Fruit fly (Drosophila melanogaster) whole organism, pupa: Measurements from ENCODE around the gene Kaz-m1.

Experiments
- CG10348 ChIP-seq: fragments of 200-800 bp; sonication (Bioruptor generic); IDR thresholded peaks from 2 replicates; pipeline ENCODE4 v1.3.6; 2022; ENCODE audit warnings: missing biosample characterization, missing genetic modification characterization
- CG12605 ChIP-seq: fragments of 200-800 bp; sonication (Bioruptor generic); IDR thresholded peaks from 2 replicates; pipeline ENCODE4 v1.3.6; 2022; ENCODE audit warnings: missing biosample characterization, missing genetic modification characterization
- CG13204 ChIP-seq: fragments of 200-800 bp; sonication (Bioruptor generic); optimal IDR thresholded peaks from 2 replicates; lab custom pipeline; 2018; ENCODE audit warnings: missing biosample characterization, mild to moderate bottlenecking, missing genetic modification characterization, moderate library complexity
- CG14655 ChIP-seq: fragments of 200-800 bp; sonication (Bioruptor generic); optimal IDR thresholded peaks from 3 replicates; lab custom pipeline; 2017; ENCODE audit warnings: mild to moderate bottlenecking, missing biosample characterization, missing genetic modification reagents, missing genetic modification characterization
- CG15710 ChIP-seq: fragments of 200-800 bp; sonication (Bioruptor generic); optimal IDR thresholded peaks from 2 replicates; lab custom pipeline; 2018; ENCODE audit warnings: missing biosample characterization, mild to moderate bottlenecking, missing genetic modification characterization, moderate library complexity
- CG17806 ChIP-seq: fragments of 200-800 bp; sonication (Bioruptor generic); optimal IDR thresholded peaks from 2 replicates; lab custom pipeline; 2018; ENCODE audit warnings: missing biosample characterization, mild to moderate bottlenecking, missing genetic modification characterization, moderate library complexity
- CG32121 ChIP-seq: fragments of 200-800 bp; sonication (Bioruptor generic); IDR thresholded peaks from 2 replicates; pipeline ENCODE4 v1.3.6; 2022; ENCODE audit warnings: missing biosample characterization, missing genetic modification characterization
- CG34367 ChIP-seq: fragments of 200-800 bp; sonication (Bioruptor generic); optimal IDR thresholded peaks from 2 replicates; lab custom pipeline; 2018; ENCODE audit warnings: missing biosample characterization, mild to moderate bottlenecking, missing genetic modification characterization
- CG4496 ChIP-seq: fragments of 200-800 bp; sonication (Bioruptor generic); IDR thresholded peaks from 3 replicates; pipeline ENCODE4 v1.3.6; 2022; ENCODE audit warnings: missing biosample characterization, missing genetic modification characterization
- CG8159 ChIP-seq: fragments of 200-800 bp; sonication (Bioruptor generic); optimal IDR thresholded peaks from 3 replicates; lab custom pipeline; 2018; ENCODE audit warnings: missing biosample characterization, mild to moderate bottlenecking, missing genetic modification characterization, moderate library complexity
- CG8301 ChIP-seq: fragments of 200-800 bp; sonication (Bioruptor generic); optimal IDR thresholded peaks from 2 replicates; lab custom pipeline; 2018; ENCODE audit warnings: missing biosample characterization, mild to moderate bottlenecking, missing genetic modification characterization
- CG9948 ChIP-seq: fragments of 200-800 bp; sonication (Bioruptor generic); optimal IDR thresholded peaks from 2 replicates; lab custom pipeline; 2018; ENCODE audit warnings: missing biosample characterization, mild to moderate bottlenecking, missing genetic modification characterization, moderate library complexity
- D1 ChIP-seq: fragments of 200-800 bp; sonication (Bioruptor generic); optimal IDR thresholded peaks from 2 replicates; lab custom pipeline; 2018; ENCODE audit warnings: missing biosample characterization, mild to moderate bottlenecking, missing genetic modification characterization, moderate library complexity
- EcR ChIP-seq: fragments of 200-800 bp; sonication (Bioruptor generic); optimal IDR thresholded peaks from 3 replicates; lab custom pipeline; 2019; ENCODE audit warnings: missing biosample characterization, missing genetic modification characterization, mild to moderate bottlenecking, moderate library complexity, missing genetic modification reagents
- Ets98B ChIP-seq: fragments of 200-800 bp; sonication (Bioruptor generic); IDR thresholded peaks from 2 replicates; pipeline ENCODE4 v1.3.6; 2022; ENCODE audit warnings: missing biosample characterization, missing genetic modification characterization
- Pif1A ChIP-seq: fragments of 200-800 bp; sonication (Bioruptor generic); optimal IDR thresholded peaks from 3 replicates; lab custom pipeline; 2016; ENCODE audit warnings: missing biosample characterization, missing genetic modification characterization
- Pif1B ChIP-seq: fragments of 200-800 bp; sonication (Bioruptor generic); optimal IDR thresholded peaks from 3 replicates; lab custom pipeline; 2016; ENCODE audit warnings: missing biosample characterization, missing genetic modification characterization
- Snoo ChIP-seq: fragments of 200-800 bp; sonication (Bioruptor generic); optimal IDR thresholded peaks from 3 replicates; lab custom pipeline; 2017; ENCODE audit warnings: missing biosample characterization, mild to moderate bottlenecking, missing genetic modification characterization, inconsistent platforms
- fd96Ca ChIP-seq: fragments of 200-800 bp; sonication (Bioruptor generic); IDR thresholded peaks from 3 replicates; pipeline ENCODE4 v1.3.6; 2022; ENCODE audit warnings: missing biosample characterization, missing genetic modification characterization
- gl ChIP-seq: fragments of 200-800 bp; sonication (Bioruptor generic); optimal IDR thresholded peaks from 2 replicates; lab custom pipeline; 2018; ENCODE audit warnings: missing biosample characterization, mild to moderate bottlenecking, missing genetic modification characterization
- rn ChIP-seq: fragments of 200-800 bp; sonication (Bioruptor generic); IDR thresholded peaks from 2 replicates; pipeline ENCODE4 v1.3.6; 2022; ENCODE audit warnings: missing biosample characterization, missing genetic modification characterization

The Kaz-m1 gene

DNA sequence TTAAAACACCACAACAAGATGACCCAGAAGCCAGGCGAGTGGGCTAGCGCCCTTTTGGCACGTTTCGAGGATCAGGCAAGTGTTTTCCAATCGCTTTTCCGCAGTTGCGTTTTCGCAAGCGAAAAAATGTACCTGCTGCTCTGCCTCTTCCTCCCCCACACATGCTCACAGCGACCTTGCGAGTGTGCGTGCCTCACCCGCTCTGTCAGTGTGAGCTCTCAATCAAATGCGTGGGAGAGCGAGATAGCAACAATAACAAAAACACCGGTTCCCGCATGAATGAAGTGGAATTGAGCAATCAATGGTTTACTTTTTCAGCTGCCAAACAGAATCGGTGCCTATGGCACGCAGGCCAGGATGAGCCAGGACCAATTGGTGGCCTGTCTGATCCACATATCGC is 31.2 kb upstream of the Kaz-m1 start:
- TF ChIP-seq CG17806 (tag; lab: Kevin White, UChicago) (no peak), CG8301 (tag; lab: Kevin White, UChicago) (no peak), CG15710 (tag; lab: Kevin White, UChicago) (no peak), CG34367 (tag; lab: Kevin White, UChicago) (no peak), CG12605 (GFP tag; lab: Robert Waterston, UW) (no peak; the same call in 1 of the 2 replicates), EcR (no peak), Pif1A (GFP tag; lab: Kevin White, UChicago) (no peak), CG13204 (GFP tag; lab: Kevin White, UChicago) (no peak), Snoo (no peak), rn (GFP tag; lab: Robert Waterston, UW) (no peak), Pif1B (GFP tag; lab: Kevin White, UChicago) (no peak), gl (tag; lab: Kevin White, UChicago) (no peak), fd96Ca (no peak), Ets98B (GFP tag; lab: Robert Waterston, UW) (no peak), CG8159 (tag; lab: Kevin White, UChicago) (no peak), CG4496 (GFP tag; lab: Robert Waterston, UW) (no peak), CG10348 (no peak), CG32121 (GFP tag; lab: Robert Waterston, UW) (no peak), CG9948 (no peak)

DNA sequence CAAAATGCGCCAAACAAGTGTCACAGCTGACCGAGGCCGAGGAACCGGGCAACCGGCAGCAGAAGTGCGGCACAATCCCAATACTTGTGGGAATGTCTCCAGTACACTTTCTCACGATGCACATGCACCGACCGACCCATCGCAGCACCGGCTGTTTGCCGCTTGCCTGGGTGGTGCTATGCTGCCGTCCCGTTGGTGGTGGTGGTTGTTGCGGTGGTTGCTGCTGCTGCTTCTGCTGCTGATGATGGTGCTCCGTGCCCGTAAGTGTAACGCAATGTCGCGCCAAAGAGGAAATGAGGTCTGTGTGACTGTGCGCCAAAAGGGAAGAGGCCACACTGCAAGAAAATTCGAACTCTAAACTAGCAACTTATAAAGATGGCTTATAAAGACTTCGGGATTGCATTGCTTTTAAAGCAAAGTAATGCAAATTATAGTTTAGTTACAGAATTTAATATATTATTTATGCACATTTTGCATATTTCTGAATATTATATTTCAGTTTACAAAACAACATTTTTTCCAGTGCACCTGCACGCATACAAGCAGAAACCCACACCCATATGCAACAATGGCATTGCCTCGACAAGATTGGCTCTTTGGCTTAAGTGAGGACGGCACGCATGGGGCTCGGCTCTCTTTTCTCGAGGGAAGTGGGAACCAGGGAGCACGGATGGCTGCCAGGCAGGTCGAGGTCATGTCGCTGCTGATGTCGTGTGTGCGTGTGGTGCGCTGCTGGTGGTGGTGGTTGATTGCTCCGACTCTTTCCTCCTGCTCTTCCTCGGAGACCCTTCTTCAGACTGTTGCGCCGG is 18.1 kb upstream of the Kaz-m1 start, which contains the start of gene CG43116:
CG43116 (minus strand) TSS at position 800 of the 809 bp plus-strand sequence.
- TF ChIP-seq CG10348 (0 out of 2 replicates have a peak, but pooled peaks have one; percentile 12), CG9948 (peak; percentile 97), D1 (tag; lab: Kevin White, UChicago) (peak; percentile 82), CG17806 (tag; lab: Kevin White, UChicago) (peak; percentile 97), CG14655 (GFP tag; lab: Kevin White, UChicago) (no peak), CG4496 (GFP tag; lab: Robert Waterston, UW) (peak; percentile 55; the same call in 1 of the 3 replicates), CG32121 (GFP tag; lab: Robert Waterston, UW) (peak; percentile 69; the same call in 1 of the 2 replicates), Snoo (peak; percentile 93), CG8301 (tag; lab: Kevin White, UChicago) (no peak), Pif1B (GFP tag; lab: Kevin White, UChicago) (peak; percentile 94), Pif1A (GFP tag; lab: Kevin White, UChicago) (peak; percentile 93), gl (tag; lab: Kevin White, UChicago) (peak; percentile 84), CG12605 (GFP tag; lab: Robert Waterston, UW) (peak; percentile 75), CG15710 (tag; lab: Kevin White, UChicago) (peak; percentile 96), CG8159 (tag; lab: Kevin White, UChicago) (peak; percentile 98), rn (GFP tag; lab: Robert Waterston, UW) (peak; percentile 81), fd96Ca (peak; percentile 83), Ets98B (GFP tag; lab: Robert Waterston, UW) (peak; percentile 73; the same call in 1 of the 2 replicates), CG34367 (tag; lab: Kevin White, UChicago) (peak; percentile 96), CG13204 (GFP tag; lab: Kevin White, UChicago) (peak; percentile 91), EcR (peak; percentile 76)

DNA sequence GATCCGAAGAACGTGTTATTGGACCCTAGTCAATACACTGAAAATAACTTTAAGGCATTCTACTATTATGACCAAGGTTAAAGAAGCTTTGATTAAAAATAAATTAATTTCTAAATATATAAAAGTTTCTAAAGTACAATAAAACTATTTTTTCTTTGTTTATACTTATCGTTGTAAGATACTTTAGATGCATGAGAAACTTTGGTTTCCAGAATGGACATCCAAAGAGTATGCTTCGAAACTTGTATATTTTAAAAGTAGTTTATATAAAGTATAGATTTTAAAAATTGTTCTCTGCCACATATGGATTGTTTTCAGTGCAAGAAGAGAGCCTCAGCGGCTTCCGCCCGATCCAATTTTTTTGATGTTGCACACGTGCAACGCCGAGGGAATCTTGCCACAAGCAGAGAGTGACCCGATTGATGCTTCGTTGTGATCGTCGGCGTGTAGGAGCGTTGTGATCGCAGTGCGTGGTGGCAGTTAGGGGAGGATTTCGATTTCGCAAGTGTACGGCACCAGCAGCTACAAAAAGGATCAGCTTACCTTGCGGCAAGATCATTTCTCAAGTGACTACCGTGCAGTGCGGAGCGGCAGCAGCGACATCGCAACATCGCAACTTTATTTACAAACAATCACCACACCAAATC is 17.3 kb upstream of the Kaz-m1 start:
- TF ChIP-seq CG13204 (GFP tag; lab: Kevin White, UChicago) = peak; percentile 89
- peak; percentile 63 for TF ChIP-seq gl (tag; lab: Kevin White, UChicago)
- TF ChIP-seq CG34367 (tag; lab: Kevin White, UChicago) = peak; percentile 95
- no peak; the same call in 1 of the 2 replicates for TF ChIP-seq Ets98B (GFP tag; lab: Robert Waterston, UW)
- TF ChIP-seq CG32121 (GFP tag; lab: Robert Waterston, UW) = peak; percentile 33; the same call in 1 of the 2 replicates
- no peak; the same call in 2 of the 3 replicates for TF ChIP-seq CG4496 (GFP tag; lab: Robert Waterston, UW)
- TF ChIP-seq CG8159 (tag; lab: Kevin White, UChicago) = peak; percentile 99
- peak; percentile 98 for TF ChIP-seq CG17806 (tag; lab: Kevin White, UChicago)
- peak; percentile 82 for TF ChIP-seq Pif1A (GFP tag; lab: Kevin White, UChicago)
- TF ChIP-seq CG9948 = peak; percentile 99
- TF ChIP-seq Pif1B (GFP tag; lab: Kevin White, UChicago) = peak; percentile 82
- no peak for TF ChIP-seq fd96Ca
- peak; percentile 68 for TF ChIP-seq CG12605 (GFP tag; lab: Robert Waterston, UW)
- peak; percentile 71 for TF ChIP-seq EcR
- 0 out of 2 replicates have a peak, but pooled peaks have one; percentile 29 for TF ChIP-seq rn (GFP tag; lab: Robert Waterston, UW)
- peak; percentile 97 for TF ChIP-seq CG15710 (tag; lab: Kevin White, UChicago)
- TF ChIP-seq Snoo = peak; percentile 93
- peak; percentile 93 for TF ChIP-seq CG14655 (GFP tag; lab: Kevin White, UChicago)
- TF ChIP-seq CG8301 (tag; lab: Kevin White, UChicago) = peak; percentile 85
- TF ChIP-seq CG10348 = no peak
- TF ChIP-seq D1 (tag; lab: Kevin White, UChicago) = peak; percentile 86
- TF ChIP-seq, all 21 proteins: peak for 17

DNA sequence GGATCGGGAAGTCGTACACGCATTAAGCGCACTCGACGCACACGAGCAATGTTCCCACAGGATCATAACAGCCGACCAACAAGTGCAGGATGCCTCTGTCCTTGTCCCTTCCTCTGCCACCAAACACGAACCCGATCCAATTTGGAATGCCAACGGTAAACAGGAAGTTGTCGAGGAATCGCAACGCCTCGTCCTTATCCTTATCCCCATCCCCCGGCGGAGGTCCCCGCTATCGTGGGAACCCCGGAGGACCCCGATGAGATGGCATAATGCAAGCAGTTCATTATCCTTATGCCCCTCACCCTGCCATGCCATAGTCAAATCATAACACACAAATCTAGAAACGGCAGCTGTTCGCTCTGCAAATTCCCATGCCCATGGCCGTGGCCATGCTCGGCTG is 15.4 kb upstream of the Kaz-m1 start:
- TF ChIP-seq CG8159 (tag; lab: Kevin White, UChicago) (no peak), fd96Ca (no peak), Ets98B (GFP tag; lab: Robert Waterston, UW) (no peak), CG17806 (tag; lab: Kevin White, UChicago) (no peak), Pif1A (GFP tag; lab: Kevin White, UChicago) (no peak), gl (tag; lab: Kevin White, UChicago) (no peak), CG8301 (tag; lab: Kevin White, UChicago) (no peak), rn (GFP tag; lab: Robert Waterston, UW) (no peak), CG15710 (tag; lab: Kevin White, UChicago) (no peak), Snoo (no peak), Pif1B (GFP tag; lab: Kevin White, UChicago) (no peak), CG9948 (no peak), CG34367 (tag; lab: Kevin White, UChicago) (no peak), CG12605 (GFP tag; lab: Robert Waterston, UW) (no peak), CG32121 (GFP tag; lab: Robert Waterston, UW) (no peak), CG10348 (no peak), CG4496 (GFP tag; lab: Robert Waterston, UW) (no peak), CG13204 (GFP tag; lab: Kevin White, UChicago) (no peak), D1 (tag; lab: Kevin White, UChicago) (no peak)
